Worm (Caenorhabditis elegans) whole organism, L1 larva: Measurements from ENCODE around the gene T28H10.2.

Experiments
- alr-1 ChIP-seq: fragments of 200-800 bp; sonication (Bioruptor generic); optimal IDR thresholded peaks from 2 replicates; lab custom pipeline; 2018; ENCODE audit warnings: borderline replicate concordance, mild to moderate bottlenecking, missing genetic modification characterization, missing compliant biosample characterization
- blmp-1 ChIP-seq: fragments of 150-350 bp; optimal IDR thresholded peaks from 2 replicates; lab custom pipeline; 2014; ENCODE audit warnings: missing biosample characterization, missing genetic modification characterization
- dpl-1 ChIP-seq, 3 experiments: fragments of 150-350 bp in 2 of 3; sonication (generic microtip) in 1 of 3; optimal IDR thresholded peaks; 2 replicates each; lab custom pipeline; 2014 to 2017; ENCODE audit warnings: missing biosample characterization in 3 of 3, missing genetic modification characterization in 3 of 3, missing genetic modification reagents in 3 of 3
- elt-2 ChIP-seq: sonication (generic microtip); optimal IDR thresholded peaks from 2 replicates; lab custom pipeline; 2016; ENCODE audit warnings: missing genetic modification characterization, mild to moderate bottlenecking, inconsistent platforms, missing compliant biosample characterization, missing genetic modification reagents
- fkh-10 ChIP-seq: sonication (generic microtip); optimal IDR thresholded peaks from 2 replicates; lab custom pipeline; 2017; ENCODE audit warnings: missing biosample characterization, missing genetic modification reagents, missing genetic modification characterization
- hlh-17 ChIP-seq: fragments of 200-800 bp; sonication (Bioruptor generic); optimal IDR thresholded peaks from 2 replicates; lab custom pipeline; 2018; ENCODE audit warnings: missing genetic modification characterization, mild to moderate bottlenecking, missing compliant biosample characterization, moderate library complexity, borderline replicate concordance
- lin-13 ChIP-seq: fragments of 150-350 bp; optimal IDR thresholded peaks from 2 replicates; lab custom pipeline; 2014; ENCODE audit warnings: missing biosample characterization, missing genetic modification reagents, missing genetic modification characterization
- lin-14 ChIP-seq: fragments of 200-800 bp; sonication (Bioruptor generic); optimal IDR thresholded peaks from 2 replicates; lab custom pipeline; 2018; ENCODE audit warnings: mild to moderate bottlenecking, missing genetic modification characterization, moderate library complexity, missing compliant biosample characterization
- nhr-28 ChIP-seq: fragments of 150-350 bp; optimal IDR thresholded peaks from 2 replicates; lab custom pipeline; 2014; ENCODE audit warnings: missing biosample characterization, missing genetic modification characterization
- pag-3 ChIP-seq: sonication (generic microtip); optimal IDR thresholded peaks from 2 replicates; lab custom pipeline; 2017; ENCODE audit warnings: missing genetic modification characterization, mild to moderate bottlenecking, missing compliant biosample characterization, antibody characterized with exemption, borderline replicate concordance; ENCODE audit not compliant: insufficient read depth
- sup-37 ChIP-seq: fragments of 200-800 bp; sonication (Bioruptor generic); optimal IDR thresholded peaks from 2 replicates; lab custom pipeline; 2018; ENCODE audit warnings: mild to moderate bottlenecking, missing genetic modification characterization, missing compliant biosample characterization
- tbx-2 ChIP-seq: sonication (generic microtip); optimal IDR thresholded peaks from 2 replicates; lab custom pipeline; 2016; ENCODE audit warnings: missing genetic modification characterization, missing compliant biosample characterization
- unc-98 ChIP-seq: fragments of 200-800 bp; sonication (Bioruptor generic); IDR thresholded peaks from 2 replicates; pipeline ENCODE4 v1.3.6; 2022; ENCODE audit warnings: missing genetic modification characterization, missing compliant biosample characterization
- zag-1 ChIP-seq: fragments of 150-350 bp; optimal IDR thresholded peaks from 2 replicates; lab custom pipeline; 2014; ENCODE audit warnings: missing biosample characterization, missing genetic modification characterization

ce11 chrV:12540018-12540417, 27.3 kb upstream of the T28H10.2 start:
- TF ChIP-seq fkh-10 (GFP tag; lab: Kevin White, UChicago) (no peak), unc-98 (GFP tag; lab: Robert Waterston, UW) (no peak), lin-13 (no peak), nhr-28 (tag; lab: Kevin White, UChicago) (no peak), lin-14 (GFP tag; lab: Kevin White, UChicago) (peak; percentile 53), blmp-1 (tag; lab: Kevin White, UChicago) (peak; percentile 11), alr-1 (tag; lab: Kevin White, UChicago) (no peak), sup-37 (GFP tag; lab: Kevin White, UChicago) (no peak), tbx-2 (tag; lab: Kevin White, UChicago) (no peak), elt-2 (tag; lab: Kevin White, UChicago) (no peak), hlh-17 (GFP tag; lab: Kevin White, UChicago) (no peak), dpl-1 (GFP tag; optimal IDR thresholded peaks at IDR 0.05; lab: Kevin White, UChicago) (no peak), pag-3 (tag; lab: Kevin White, UChicago) (no peak), zag-1 (tag; lab: Kevin White, UChicago) (no peak)
